Worm (Caenorhabditis elegans): ENCODE results near the gene gbh-2.

gbh-2 gene

DNA sequence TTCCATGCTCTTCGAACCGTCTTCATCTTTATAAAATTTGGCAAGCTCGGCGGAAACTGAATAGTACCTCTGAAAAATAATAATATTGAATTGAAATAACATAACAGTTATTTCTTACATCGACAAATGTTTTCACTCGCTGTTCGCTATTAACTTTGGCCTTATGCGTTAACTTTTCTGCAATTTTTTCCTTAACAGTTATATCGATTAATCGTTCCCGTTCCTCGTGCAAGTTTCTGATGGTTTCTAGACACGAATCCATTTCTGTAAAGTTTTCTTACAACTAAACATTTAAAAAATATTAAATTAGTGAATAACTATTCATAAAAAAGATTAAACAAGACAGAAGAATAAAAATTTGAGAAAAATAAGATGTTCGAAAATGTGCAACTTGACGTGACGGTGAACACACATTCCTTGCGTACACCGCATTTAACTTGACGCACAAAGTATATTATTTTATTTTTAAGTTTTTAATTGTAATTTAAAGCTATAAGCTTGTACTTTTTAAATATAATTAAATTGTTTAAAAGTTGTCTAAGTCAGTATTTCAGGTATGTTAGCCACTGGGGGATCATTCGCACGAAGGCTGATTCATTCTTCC, 39.6 kb downstream of the gbh-2 start, which contains the start of the genes prp-9 and mrps-18B:
Gene prp-9 (minus strand): TSS at position 264 of the 604 bp plus-strand sequence.
Gene mrps-18B (plus strand): TSS at position 549 of the 604 bp plus-strand sequence.
- TF ChIP-seq ets-7 (tag; optimal IDR thresholded peaks at IDR 0.05): no peak
- TF ChIP-seq ceh-13 (GFP tag; optimal IDR thresholded peaks at IDR 0.05): no peak
- no peak for TF ChIP-seq aly-1 (tag; optimal IDR thresholded peaks at IDR 0.05)
- no peak for TF ChIP-seq hmg-4 (GFP tag; optimal IDR thresholded peaks at IDR 0.05)
- no peak for TF ChIP-seq pes-1 (GFP tag; IDR thresholded peaks at IDR 0.05)
- no peak for TF ChIP-seq tra-4 (tag; optimal IDR thresholded peaks at IDR 0.05)
- no peak for TF ChIP-seq sea-1 (GFP tag; conservative IDR thresholded peaks at IDR 0.05)
- TF ChIP-seq flt-1 (GFP tag; IDR thresholded peaks at IDR 0.05): no peak
- TF ChIP-seq B0310.2 (tag; optimal IDR thresholded peaks at IDR 0.05): no peak
- no peak for TF ChIP-seq hnd-1 (tag; optimal IDR thresholded peaks at IDR 0.05)
- TF ChIP-seq scrt-1 (GFP tag; IDR thresholded peaks at IDR 0.05): no peak
- TF ChIP-seq tbx-37 (GFP tag; conservative IDR thresholded peaks at IDR 0.05): no peak

DNA sequence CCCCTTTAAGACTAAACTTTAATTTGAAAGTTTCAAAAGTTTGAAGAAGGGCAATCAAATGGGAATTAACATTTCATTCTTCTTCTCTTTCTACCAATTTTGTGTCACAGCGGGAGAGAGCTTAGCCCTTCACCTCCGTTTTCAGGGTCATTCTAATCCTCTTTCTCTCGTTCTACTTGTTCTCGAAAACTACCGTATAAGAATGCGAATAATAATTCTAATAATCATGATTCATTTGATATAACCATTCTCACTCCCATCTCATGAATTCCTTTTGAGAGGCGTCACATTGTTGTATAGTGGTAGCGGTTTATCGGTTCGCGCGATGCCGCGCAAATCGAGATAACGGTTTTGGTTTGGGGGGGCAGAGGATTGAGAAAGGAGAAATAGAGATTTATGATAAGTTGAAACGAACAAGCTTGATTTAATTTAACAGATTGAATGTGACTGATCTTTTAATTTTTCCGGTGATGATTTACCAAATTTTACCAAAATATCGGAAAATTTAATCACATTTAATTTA, 43.6 kb downstream of the gbh-2 start:
- TF ChIP-seq scrt-1 (GFP tag; IDR thresholded peaks at IDR 0.05): no peak
- no peak for TF ChIP-seq tbx-11 (GFP tag; IDR thresholded peaks at IDR 0.05)
- no peak for TF ChIP-seq tra-4 (tag; optimal IDR thresholded peaks at IDR 0.05)
- TF ChIP-seq sea-1 (GFP tag; conservative IDR thresholded peaks at IDR 0.05): no peak
- TF ChIP-seq ets-7 (tag; optimal IDR thresholded peaks at IDR 0.05): no peak
- TF ChIP-seq flt-1 (GFP tag; IDR thresholded peaks at IDR 0.05): no peak

DNA sequence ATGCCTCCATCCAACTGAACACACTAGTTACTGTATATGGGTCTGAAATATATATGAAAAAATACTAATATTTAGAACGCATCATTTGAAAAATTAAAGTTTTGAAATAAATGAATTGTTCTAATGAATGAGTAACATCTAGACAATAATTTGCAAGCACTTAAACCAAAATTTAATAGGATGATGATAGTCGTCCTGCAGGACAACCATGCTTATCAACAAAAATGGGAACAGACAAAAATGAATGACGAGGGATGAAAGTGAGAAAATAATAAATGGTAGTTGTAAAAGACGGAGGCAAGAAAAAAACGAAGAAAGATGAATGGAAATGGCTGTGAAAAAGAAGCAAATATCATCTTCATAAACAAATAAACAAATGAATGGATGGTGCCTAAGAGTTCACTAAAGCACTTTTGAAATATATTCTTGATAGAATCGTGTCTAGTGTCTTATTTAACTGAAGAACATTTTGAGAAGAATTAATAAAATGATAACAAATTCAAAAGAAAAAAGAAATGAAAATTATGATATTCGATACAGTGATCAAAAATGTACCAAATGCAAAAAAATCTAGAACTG, 45.6 kb downstream of the gbh-2 start, which contains the start of gene gldi-7:
Gene gldi-7 (minus strand): TSS at position 42 of the 579 bp plus-strand sequence.
- TF ChIP-seq sea-1 (GFP tag; conservative IDR thresholded peaks at IDR 0.05): no peak
- TF ChIP-seq aly-1 (tag; optimal IDR thresholded peaks at IDR 0.05): no peak
- no peak for TF ChIP-seq hmg-4 (GFP tag; optimal IDR thresholded peaks at IDR 0.05)
- TF ChIP-seq ets-7 (tag; optimal IDR thresholded peaks at IDR 0.05): no peak
- no peak for TF ChIP-seq pes-1 (GFP tag; IDR thresholded peaks at IDR 0.05)
- no peak for TF ChIP-seq tbx-37 (GFP tag; conservative IDR thresholded peaks at IDR 0.05)
- no peak for TF ChIP-seq hmbx-1 (tag; optimal IDR thresholded peaks at IDR 0.05)
- no peak for TF ChIP-seq B0310.2 (tag; optimal IDR thresholded peaks at IDR 0.05)
- TF ChIP-seq scrt-1 (GFP tag; IDR thresholded peaks at IDR 0.05): no peak
- TF ChIP-seq tbx-11 (GFP tag; IDR thresholded peaks at IDR 0.05): no peak
- no peak for TF ChIP-seq tra-4 (tag; optimal IDR thresholded peaks at IDR 0.05)
- no peak for TF ChIP-seq hnd-1 (tag; optimal IDR thresholded peaks at IDR 0.05)
- TF ChIP-seq F13C5.2 (tag; optimal IDR thresholded peaks at IDR 0.05): no peak
- TF ChIP-seq ceh-36 (tag; optimal IDR thresholded peaks at IDR 0.05): no peak
- TF ChIP-seq ama-1 (optimal IDR thresholded peaks at IDR 0.05): no peak

DNA sequence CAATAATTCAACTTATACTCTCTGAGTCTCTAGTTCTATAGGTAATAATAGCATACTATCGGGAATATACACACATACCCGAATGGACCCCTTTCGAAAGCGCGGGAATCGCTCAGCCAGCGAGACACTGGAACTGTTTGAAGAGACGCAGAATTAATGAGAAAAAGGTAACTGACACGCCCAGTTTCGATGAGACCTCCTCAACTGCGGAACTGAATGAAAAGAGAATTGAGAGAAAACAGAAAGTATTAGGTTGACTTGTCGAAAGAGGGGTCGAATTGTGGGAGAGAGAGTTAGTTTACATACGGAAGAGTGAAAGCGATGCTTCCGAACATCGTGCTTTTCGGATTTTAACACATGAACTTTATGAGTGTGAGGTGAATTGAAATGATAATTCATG, 46.3 kb downstream of the gbh-2 start:
- TF ChIP-seq hmg-4 (GFP tag; optimal IDR thresholded peaks at IDR 0.05) (no peak), aly-1 (tag; optimal IDR thresholded peaks at IDR 0.05) (no peak), ceh-13 (GFP tag; optimal IDR thresholded peaks at IDR 0.05) (no peak), scrt-1 (GFP tag; IDR thresholded peaks at IDR 0.05) (no peak), tbx-11 (GFP tag; IDR thresholded peaks at IDR 0.05) (no peak), ets-7 (tag; optimal IDR thresholded peaks at IDR 0.05) (no peak), B0310.2 (tag; optimal IDR thresholded peaks at IDR 0.05) (no peak), F13C5.2 (tag; optimal IDR thresholded peaks at IDR 0.05) (no peak), hmbx-1 (tag; optimal IDR thresholded peaks at IDR 0.05) (no peak), ama-1 (optimal IDR thresholded peaks at IDR 0.05) (no peak), tra-4 (tag; optimal IDR thresholded peaks at IDR 0.05) (no peak)

DNA sequence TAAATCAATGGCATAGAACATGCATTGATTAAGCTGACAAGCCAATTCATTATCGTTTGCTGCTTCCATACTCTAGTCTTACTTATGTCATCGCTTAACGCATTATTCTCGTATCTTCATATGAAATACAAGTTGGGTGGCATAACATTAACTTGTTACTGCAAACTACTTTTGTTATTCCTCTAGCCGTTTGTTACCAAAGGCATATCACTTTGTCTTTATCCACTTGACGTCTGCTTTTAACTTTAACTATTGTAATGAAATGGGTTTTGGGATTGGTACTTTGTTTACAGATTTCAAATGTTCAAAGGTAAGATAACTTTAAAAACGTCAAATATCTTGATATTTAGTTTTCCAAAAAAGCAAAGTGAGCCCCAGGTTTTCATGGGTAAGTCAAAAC, 50.4 kb downstream of the gbh-2 start, which contains the start of gene W01C9.2:
Gene W01C9.2 (plus strand): TSS at position 301 of the 400 bp plus-strand sequence.
- no peak for TF ChIP-seq pes-1 (GFP tag; IDR thresholded peaks at IDR 0.05)
